Fruit fly (Drosophila melanogaster) whole organism, pupa: ENCODE results near the gene CCT2.

Experiments
- CG12605 ChIP-seq: fragments of 200-800 bp; sonication (Bioruptor generic); IDR thresholded peaks from 2 replicates; pipeline ENCODE4 v1.3.6; 2022; ENCODE audit warnings: missing biosample characterization, missing genetic modification characterization
- D1 ChIP-seq: fragments of 200-800 bp; sonication (Bioruptor generic); optimal IDR thresholded peaks from 2 replicates; lab custom pipeline; 2018; ENCODE audit warnings: missing biosample characterization, mild to moderate bottlenecking, missing genetic modification characterization, moderate library complexity

- TF ChIP-seq D1 (tag; lab: Kevin White, UChicago): no peak
- TF ChIP-seq CG12605 (GFP tag; lab: Robert Waterston, UW): no peak
Measured at dm6 chrX:9075641-9076324, 13.5 kb upstream of the CCT2 start.
